Fruit fly (Drosophila melanogaster) whole organism, adult: Measurements from ENCODE around the gene CG9521.

Experiments
- CG11617 ChIP-seq: fragments of 200-800 bp; sonication (Bioruptor generic); optimal IDR thresholded peaks from 2 replicates; lab custom pipeline; 2017; ENCODE audit warnings: mild to moderate bottlenecking, missing biosample characterization, missing genetic modification reagents, missing genetic modification characterization
- CG12768 ChIP-seq: fragments of 200-800 bp; sonication (Bioruptor generic); optimal IDR thresholded peaks from 2 replicates; lab custom pipeline; 2017; ENCODE audit warnings: missing biosample characterization, missing genetic modification characterization, mild to moderate bottlenecking, moderate library complexity, missing genetic modification reagents
- CG14711 ChIP-seq: fragments of 200-800 bp; sonication (Bioruptor generic); optimal IDR thresholded peaks from 2 replicates; lab custom pipeline; 2018; ENCODE audit warnings: missing biosample characterization, mild to moderate bottlenecking, missing genetic modification characterization, moderate library complexity
- CG1620 ChIP-seq: fragments of 200-800 bp; sonication (Bioruptor generic); optimal IDR thresholded peaks from 2 replicates; lab custom pipeline; 2016; ENCODE audit warnings: missing biosample characterization, missing genetic modification characterization
- CG33017 ChIP-seq: fragments of 200-800 bp; sonication (Bioruptor generic); optimal IDR thresholded peaks from 2 replicates; lab custom pipeline; 2018; ENCODE audit warnings: missing biosample characterization, mild to moderate bottlenecking, missing genetic modification characterization, moderate library complexity
- CG5204 ChIP-seq: fragments of 200-800 bp; sonication (Bioruptor generic); optimal IDR thresholded peaks from 2 replicates; lab custom pipeline; 2016; ENCODE audit warnings: missing biosample characterization, missing genetic modification characterization
- CG7045 ChIP-seq: fragments of 200-800 bp; sonication (Bioruptor generic); optimal IDR thresholded peaks from 2 replicates; lab custom pipeline; 2017; ENCODE audit warnings: missing biosample characterization, mild to moderate bottlenecking, missing genetic modification characterization
- CG7101 ChIP-seq: fragments of 200-800 bp; sonication (Bioruptor generic); optimal IDR thresholded peaks from 2 replicates; lab custom pipeline; 2018; ENCODE audit warnings: missing biosample characterization, mild to moderate bottlenecking, missing genetic modification characterization, moderate library complexity
- Clk ChIP-seq: fragments of 200-800 bp; sonication (Bioruptor generic); optimal IDR thresholded peaks from 2 replicates; lab custom pipeline; 2017; ENCODE audit warnings: missing biosample characterization, missing genetic modification characterization
- Crg-1 ChIP-seq: fragments of 200-800 bp; sonication (Bioruptor generic); optimal IDR thresholded peaks from 2 replicates; lab custom pipeline; 2016; ENCODE audit warnings: missing biosample characterization, missing genetic modification characterization
- Hr96 ChIP-seq: fragments of 200-800 bp; sonication (Bioruptor generic); optimal IDR thresholded peaks from 2 replicates; lab custom pipeline; 2016; ENCODE audit warnings: missing biosample characterization, missing genetic modification characterization
- Mnt ChIP-seq: fragments of 200-800 bp; sonication (Bioruptor generic); optimal IDR thresholded peaks from 2 replicates; lab custom pipeline; 2016; ENCODE audit warnings: missing biosample characterization, mild to moderate bottlenecking, missing genetic modification characterization
- bab1 ChIP-seq: fragments of 200-800 bp; sonication (Bioruptor generic); optimal IDR thresholded peaks from 3 replicates; lab custom pipeline; 2019; ENCODE audit warnings: missing biosample characterization, mild to moderate bottlenecking, missing genetic modification characterization, moderate library complexity
- cic ChIP-seq: fragments of 200-800 bp; sonication (Bioruptor generic); optimal IDR thresholded peaks from 2 replicates; lab custom pipeline; 2017; ENCODE audit warnings: missing biosample characterization, mild to moderate bottlenecking, missing genetic modification characterization, moderate library complexity
- cnc ChIP-seq, 2 experiments: fragments of >200 bp; optimal IDR thresholded peaks; 2 replicates each; lab custom pipeline; 2017
- kay ChIP-seq: fragments of 200-800 bp; sonication (Bioruptor generic); peaks from one replicate; lab custom pipeline; 2016; ENCODE audit warnings: missing biosample characterization, missing genetic modification characterization, borderline replicate concordance
- ovo ChIP-seq: fragments of 200-800 bp; sonication (Bioruptor generic); optimal IDR thresholded peaks from 2 replicates; lab custom pipeline; 2016; ENCODE audit warnings: missing biosample characterization, missing genetic modification characterization
- pad ChIP-seq: fragments of 200-800 bp; sonication (Bioruptor generic); optimal IDR thresholded peaks from 3 replicates; lab custom pipeline; 2017; ENCODE audit warnings: missing biosample characterization, missing genetic modification characterization, mild to moderate bottlenecking, moderate library complexity, missing genetic modification reagents
- tj ChIP-seq: fragments of 200-800 bp; sonication (Bioruptor generic); optimal IDR thresholded peaks from 3 replicates; lab custom pipeline; 2017; ENCODE audit warnings: missing biosample characterization, mild to moderate bottlenecking, missing genetic modification characterization, moderate library complexity
- toe ChIP-seq: fragments of 200-800 bp; sonication (Bioruptor generic); optimal IDR thresholded peaks from 2 replicates; lab custom pipeline; 2016; ENCODE audit warnings: missing biosample characterization, missing genetic modification characterization

The CG9521 gene

dm6 chrX:14837983-14838382, 15.1 kb downstream of the CG9521 start, which contains the start of gene Grx5:
TSS of gene Grx5 (minus strand) at chrX:14838198.
- TF ChIP-seq kay (no peak), pad (GFP tag; lab: Kevin White, UChicago) (no peak), bab1 (no peak), cnc (optimal IDR thresholded peaks at IDR 0.05; lab: Kevin White, UChicago) (no peak), cic (GFP tag; lab: Kevin White, UChicago) (no peak), ovo (GFP tag; lab: Kevin White, UChicago) (no peak), CG7045 (GFP tag; lab: Kevin White, UChicago) (no peak), Hr96 (GFP tag; lab: Kevin White, UChicago) (no peak), Clk (GFP tag; lab: Kevin White, UChicago) (no peak), CG12768 (GFP tag; lab: Kevin White, UChicago) (no peak), CG33017 (no peak), CG7101 (no peak), CG5204 (no peak), CG14711 (no peak), Crg-1 (GFP tag; lab: Kevin White, UChicago) (no peak), CG11617 (GFP tag; lab: Kevin White, UChicago) (no peak), toe (GFP tag; lab: Kevin White, UChicago) (no peak), CG1620 (GFP tag; lab: Kevin White, UChicago) (no peak), tj (GFP tag; lab: Kevin White, UChicago) (no peak), Mnt (GFP tag; lab: Kevin White, UChicago) (no peak)

- TF ChIP-seq CG33017 (no peak), CG12768 (GFP tag; lab: Kevin White, UChicago) (no peak), kay (no peak), Clk (GFP tag; lab: Kevin White, UChicago) (no peak), cic (GFP tag; lab: Kevin White, UChicago) (no peak), CG7045 (GFP tag; lab: Kevin White, UChicago) (no peak), pad (GFP tag; lab: Kevin White, UChicago) (no peak), CG11617 (GFP tag; lab: Kevin White, UChicago) (no peak), Hr96 (GFP tag; lab: Kevin White, UChicago) (no peak), ovo (GFP tag; lab: Kevin White, UChicago) (no peak)
Measured at dm6 chrX:14836425-14836824, 16.6 kb downstream of the CG9521 start, which contains the start of gene CG14410. TSS of gene CG14410 (plus strand) at chrX:14836725.

DNA sequence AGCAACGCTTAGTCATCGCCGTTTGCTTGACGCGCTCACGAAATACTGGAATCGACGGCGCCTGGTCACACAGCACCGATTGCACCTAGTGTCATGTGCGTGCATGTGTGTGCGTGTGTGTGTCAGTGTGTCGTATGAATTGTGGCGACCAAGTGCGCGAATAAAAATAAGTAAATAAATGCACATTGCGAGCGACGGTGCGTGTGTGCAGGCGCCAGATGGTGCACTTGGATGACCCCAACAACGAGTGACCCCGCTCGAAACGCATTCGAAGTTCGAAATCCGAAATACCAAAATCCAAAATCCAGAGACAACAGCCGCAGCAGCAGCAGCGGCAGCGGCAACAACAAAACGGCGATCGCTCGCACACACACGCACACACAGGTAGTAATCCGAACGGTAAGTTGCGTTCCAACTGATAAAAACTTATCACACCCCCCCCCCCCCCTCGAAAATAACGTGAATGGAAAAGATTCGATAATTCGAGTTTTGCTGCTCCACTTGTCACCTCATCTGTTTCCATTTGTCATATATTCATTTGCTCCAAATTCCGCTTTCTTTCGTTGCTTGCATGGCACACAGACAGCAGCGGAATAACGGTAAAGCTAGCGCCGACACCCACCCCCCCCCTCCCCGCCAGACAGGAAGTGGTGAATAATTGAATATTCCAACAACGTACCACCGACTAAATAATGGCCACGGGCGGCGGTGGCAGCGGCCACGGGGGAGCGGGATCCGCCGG, 20.3 kb downstream of the CG9521 start, which contains the start of gene CG14411:
CG14411 (plus strand) TSS at position 86 of the 742 bp plus-strand sequence.
- TF ChIP-seq ovo (GFP tag; lab: Kevin White, UChicago) (peak; percentile 84), kay (no peak), CG1620 (GFP tag; lab: Kevin White, UChicago) (no peak), CG14711 (no peak), CG7045 (GFP tag; lab: Kevin White, UChicago) (no peak), Crg-1 (GFP tag; lab: Kevin White, UChicago) (no peak), CG12768 (GFP tag; lab: Kevin White, UChicago) (no peak), bab1 (peak; percentile 14), cic (GFP tag; lab: Kevin White, UChicago) (no peak), cnc (optimal IDR thresholded peaks at IDR 0.05; lab: Kevin White, UChicago) (no peak), CG5204 (no peak), Clk (GFP tag; lab: Kevin White, UChicago) (no peak), CG33017 (no peak), Mnt (GFP tag; lab: Kevin White, UChicago) (peak; percentile 85), Hr96 (GFP tag; lab: Kevin White, UChicago) (no peak), tj (GFP tag; lab: Kevin White, UChicago) (no peak), CG7101 (no peak), pad (GFP tag; lab: Kevin White, UChicago) (peak; percentile 17), toe (GFP tag; lab: Kevin White, UChicago) (no peak), CG11617 (GFP tag; lab: Kevin White, UChicago) (no peak)

- peak; percentile 28 for TF ChIP-seq toe (GFP tag; lab: Kevin White, UChicago)
- TF ChIP-seq CG11617 (GFP tag; lab: Kevin White, UChicago) = no peak
- TF ChIP-seq CG33017 = no peak
- TF ChIP-seq CG12768 (GFP tag; lab: Kevin White, UChicago) = no peak
- TF ChIP-seq CG7101 = no peak
- no peak for TF ChIP-seq CG1620 (GFP tag; lab: Kevin White, UChicago)
- no peak for TF ChIP-seq CG14711
- TF ChIP-seq kay = peak; percentile 97
- peak in 1 of 2 experiments; percentile 70 for TF ChIP-seq cnc (optimal IDR thresholded peaks at IDR 0.05; lab: Kevin White, UChicago)
- no peak for TF ChIP-seq Crg-1 (GFP tag; lab: Kevin White, UChicago)
- TF ChIP-seq ovo (GFP tag; lab: Kevin White, UChicago) = peak; percentile 99
- TF ChIP-seq CG5204 = no peak
- no peak for TF ChIP-seq CG7045 (GFP tag; lab: Kevin White, UChicago)
- no peak for TF ChIP-seq Mnt (GFP tag; lab: Kevin White, UChicago)
- TF ChIP-seq bab1 = no peak
- no peak for TF ChIP-seq tj (GFP tag; lab: Kevin White, UChicago)
- no peak for TF ChIP-seq Clk (GFP tag; lab: Kevin White, UChicago)
- TF ChIP-seq cic (GFP tag; lab: Kevin White, UChicago) = no peak
- no peak for TF ChIP-seq pad (GFP tag; lab: Kevin White, UChicago)
- no peak for TF ChIP-seq Hr96 (GFP tag; lab: Kevin White, UChicago)
Measured at dm6 chrX:14831713-14832561, 21.1 kb downstream of the CG9521 start, which contains the start of gene CG14408. TSS of gene CG14408 (minus strand) at chrX:14832033.
